Fruit fly (Drosophila melanogaster) ovary, adult (tissue): Measurements from ENCODE around the gene CG13605.

ENCODE experiments used
- CG17801 ChIP-seq: fragments of 200-800 bp; optimal IDR thresholded peaks from 2 replicates; lab custom pipeline; 2019; ENCODE audit warnings: missing biosample characterization, mild to moderate bottlenecking, missing genetic modification characterization, moderate library complexity; ENCODE audit not compliant: partially characterized antibody

CG13605 gene

dm6 chr3R:24100717-24101116, 11.5 kb downstream of the CG13605 start:
- TF ChIP-seq CG17801 (GFP tag; lab: Kevin White, UChicago): no peak

- peak; percentile 60 for TF ChIP-seq CG17801 (GFP tag; lab: Kevin White, UChicago)
These were observed 12.9 kb downstream of the CG13605 start for dm6 chr3R:24099039-24100026.

DNA sequence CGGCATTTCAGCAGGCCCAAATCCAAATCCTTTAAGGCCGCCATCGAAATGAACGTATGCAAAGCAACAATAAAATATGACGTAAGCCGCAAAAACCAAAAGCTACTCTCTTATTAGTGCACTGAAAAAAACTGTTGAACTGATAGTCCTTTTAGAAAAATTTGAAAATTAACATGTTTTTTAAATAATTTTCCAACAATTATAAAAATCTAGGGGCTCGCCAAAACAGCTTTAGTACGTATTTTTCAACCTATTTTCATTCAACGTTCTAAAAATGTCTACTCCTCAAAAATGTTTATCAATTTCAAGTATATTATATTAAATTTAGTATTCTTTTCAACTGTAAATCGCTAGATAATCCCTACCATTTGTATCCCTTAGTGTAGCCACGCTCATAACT, 18.8 kb downstream of the CG13605 start:
- TF ChIP-seq CG17801 (GFP tag; lab: Kevin White, UChicago): no peak

- no peak for TF ChIP-seq CG17801 (GFP tag; lab: Kevin White, UChicago)
These were observed 19.5 kb downstream of the CG13605 start for dm6 chr3R:24092590-24093151.

dm6 chr3R:24091653-24092052, 20.5 kb downstream of the CG13605 start:
- TF ChIP-seq CG17801 (GFP tag; lab: Kevin White, UChicago): no peak

DNA sequence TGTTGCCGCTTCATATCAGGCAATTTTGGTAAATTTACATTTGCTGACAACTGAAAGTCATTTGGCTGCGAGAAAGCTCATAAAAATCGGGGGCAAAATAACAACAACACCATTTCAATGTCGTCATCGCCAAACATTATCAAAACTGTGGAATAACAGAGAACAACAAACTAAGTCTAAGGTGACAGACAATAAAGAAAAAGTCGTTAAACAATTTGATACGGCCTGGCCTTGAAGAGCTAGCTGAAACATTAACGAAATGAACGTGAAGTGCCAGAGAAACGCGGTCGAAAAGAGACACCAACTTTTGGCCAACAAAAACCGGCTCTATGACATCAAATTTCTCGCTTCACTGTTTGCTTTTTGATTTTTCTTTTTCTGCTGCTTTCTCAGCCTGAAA, 22.0 kb downstream of the CG13605 start:
- no peak for TF ChIP-seq CG17801 (GFP tag; lab: Kevin White, UChicago)

DNA sequence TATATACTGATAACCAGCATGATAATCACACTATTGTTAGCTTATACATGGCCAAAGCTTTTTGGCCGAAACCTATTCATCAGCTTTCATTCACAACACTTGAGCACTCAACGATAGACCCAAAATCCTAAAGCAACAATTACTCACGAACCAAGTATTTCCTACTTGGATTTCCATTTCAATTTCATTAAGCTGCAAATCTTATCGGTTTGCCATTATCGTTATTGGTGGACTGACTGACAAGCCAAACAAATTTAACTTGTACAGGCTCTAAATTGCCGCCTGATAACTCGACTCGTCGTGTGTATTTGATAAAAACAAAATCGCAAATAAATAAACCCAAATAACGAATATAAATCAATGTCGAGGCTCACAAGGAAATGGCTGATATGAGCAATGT, 27.2 kb downstream of the CG13605 start:
- no peak for TF ChIP-seq CG17801 (GFP tag; lab: Kevin White, UChicago)

DNA sequence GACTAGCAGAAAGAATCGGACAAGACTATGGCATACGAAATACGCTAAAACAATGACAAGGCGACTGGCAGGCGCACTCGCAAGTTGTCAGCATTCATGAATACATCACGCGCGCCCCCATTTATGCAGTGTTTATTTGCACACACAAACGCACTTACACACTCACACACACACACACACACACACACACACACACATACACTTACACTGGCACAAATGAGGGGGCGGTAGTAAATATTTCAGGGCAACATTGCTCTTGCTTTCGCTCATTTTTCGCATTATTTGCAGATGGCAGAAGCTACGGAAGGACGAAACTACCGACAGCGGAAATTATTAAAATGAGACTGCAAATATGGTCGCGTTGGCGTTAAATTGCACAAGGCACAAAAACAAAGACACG, 32.6 kb downstream of the CG13605 start:
- TF ChIP-seq CG17801 (GFP tag; lab: Kevin White, UChicago): no peak

dm6 chr3R:24079110-24079509, 33.1 kb downstream of the CG13605 start:
- peak; percentile 60 for TF ChIP-seq CG17801 (GFP tag; lab: Kevin White, UChicago)

DNA sequence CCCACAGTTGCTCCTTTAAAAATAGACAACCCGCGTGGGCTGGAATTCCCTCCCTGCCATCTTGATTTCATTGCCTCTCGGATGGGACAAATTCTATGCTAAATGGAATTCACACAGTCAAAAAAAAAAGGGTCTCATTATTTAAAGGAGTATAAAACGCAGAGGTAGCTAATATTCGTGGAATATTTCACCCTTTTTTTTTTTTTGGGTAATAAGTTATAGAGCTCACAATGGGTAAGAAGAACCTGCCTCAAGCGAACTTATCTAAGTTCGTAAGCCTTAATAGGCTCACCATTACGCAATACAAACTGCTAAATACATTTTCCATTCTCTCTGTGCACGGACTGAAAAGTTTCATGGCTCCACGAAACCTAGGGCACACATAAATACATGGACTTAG, 38.5 kb downstream of the CG13605 start:
- TF ChIP-seq CG17801 (GFP tag; lab: Kevin White, UChicago): no peak

DNA sequence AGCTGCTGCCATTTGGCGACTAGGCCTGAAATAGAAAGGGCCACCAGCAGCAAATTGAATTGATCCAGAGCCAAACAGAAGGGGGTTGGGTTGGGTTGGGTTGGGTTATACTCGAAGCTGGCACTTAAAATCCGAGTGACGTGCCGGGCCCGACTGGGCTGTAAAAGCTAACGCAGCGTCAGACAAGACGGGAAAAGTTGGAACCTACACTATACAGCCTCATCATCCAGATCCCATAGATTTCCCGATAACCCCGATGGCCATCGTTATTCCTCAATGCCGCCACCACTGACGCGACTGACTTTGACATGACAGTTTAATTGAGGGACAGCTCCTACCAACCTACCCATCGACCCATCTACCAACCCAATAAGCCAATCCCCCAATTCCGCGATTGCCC, 42.2 kb downstream of the CG13605 start:
- TF ChIP-seq CG17801 (GFP tag; lab: Kevin White, UChicago): no peak

DNA sequence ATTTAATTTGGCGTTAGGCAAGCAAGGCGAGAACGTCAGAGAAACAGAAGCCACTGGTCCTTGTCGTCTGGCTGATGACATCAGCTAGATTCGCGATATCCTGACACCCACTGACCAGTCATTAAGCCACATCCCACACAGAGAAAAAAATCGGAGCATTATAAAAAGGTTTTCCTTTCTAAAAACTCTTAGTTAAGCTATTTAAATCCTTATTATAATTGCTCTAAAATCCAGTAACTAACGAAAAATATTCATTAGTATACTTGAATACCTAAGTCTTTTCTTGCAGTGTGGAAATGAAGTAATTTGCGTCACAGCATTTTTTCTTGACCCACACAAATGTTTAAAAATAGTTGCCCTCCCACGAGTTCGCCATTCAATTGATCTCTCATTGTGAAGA, 43.4 kb downstream of the CG13605 start:
- TF ChIP-seq CG17801 (GFP tag; lab: Kevin White, UChicago): no peak

DNA sequence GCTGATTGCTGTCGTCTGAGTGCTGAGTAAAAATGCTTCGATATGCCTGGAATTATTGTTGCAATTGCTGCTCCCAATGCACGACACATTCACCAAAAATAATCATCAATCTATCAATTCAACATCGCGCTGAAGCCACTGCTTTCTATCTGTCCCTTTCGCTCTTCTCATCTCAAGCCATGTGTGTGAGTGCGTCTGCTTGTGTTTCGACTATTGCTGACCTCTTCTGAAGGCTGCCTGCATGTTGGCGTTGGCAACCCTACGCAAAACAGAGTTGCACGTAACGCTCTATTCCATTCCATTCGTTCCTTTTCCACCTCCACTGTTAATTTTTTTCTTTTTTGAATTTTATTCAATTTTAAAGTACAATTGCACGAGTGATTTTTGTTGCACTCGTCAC, 46.5 kb downstream of the CG13605 start:
- TF ChIP-seq CG17801 (GFP tag; lab: Kevin White, UChicago): no peak
